Fruit fly (Drosophila melanogaster) whole organism, embryonic: ENCODE data around the gene eIF4G2.

Source experiments
- Adf1 ChIP-seq: fragments of 200-800 bp; sonication (Bioruptor generic); IDR thresholded peaks from 2 replicates; pipeline ENCODE4 v1.3.6; 2022; ENCODE audit warnings: missing biosample characterization, missing genetic modification characterization
- Awh ChIP-seq: fragments of 200-800 bp; sonication (Bioruptor generic); IDR thresholded peaks from 2 replicates; pipeline ENCODE4, ENCODE4 v1.3.6; 2022; ENCODE audit warnings: missing biosample characterization, missing genetic modification characterization
- CG10267 ChIP-seq: fragments of 200-800 bp; sonication (Bioruptor generic); optimal IDR thresholded peaks from 2 replicates; lab custom pipeline; 2018; ENCODE audit warnings: missing biosample characterization, mild to moderate bottlenecking, missing genetic modification characterization, moderate library complexity
- CG10543 ChIP-seq: fragments of 200-800 bp; sonication (Bioruptor generic); optimal IDR thresholded peaks from 3 replicates; lab custom pipeline; 2017; ENCODE audit warnings: missing biosample characterization, mild to moderate bottlenecking, missing genetic modification characterization, moderate library complexity
- CG11247 ChIP-seq: fragments of 200-800 bp; sonication (Bioruptor generic); IDR thresholded peaks from 2 replicates; pipeline ENCODE4 v1.3.6; 2022; ENCODE audit warnings: missing biosample characterization, missing genetic modification characterization
- CG11504 ChIP-seq: fragments of 200-800 bp; sonication (Bioruptor generic); optimal IDR thresholded peaks from 3 replicates; lab custom pipeline; 2019; ENCODE audit warnings: missing biosample characterization, mild to moderate bottlenecking, missing genetic modification characterization, moderate library complexity
- CG12155 ChIP-seq: fragments of 200-800 bp; sonication (Bioruptor generic); optimal IDR thresholded peaks from 3 replicates; lab custom pipeline; 2016; ENCODE audit warnings: missing biosample characterization, missing genetic modification characterization
- CG14667 ChIP-seq: fragments of 200-800 bp; sonication (Bioruptor generic); IDR thresholded peaks from 2 replicates; pipeline ENCODE4 v1.3.6; 2022; ENCODE audit warnings: missing biosample characterization, missing genetic modification characterization
- CG15479 ChIP-seq: fragments of 200-800 bp; sonication (Bioruptor generic); optimal IDR thresholded peaks from 3 replicates; lab custom pipeline; 2019; ENCODE audit warnings: missing biosample characterization, mild to moderate bottlenecking, missing genetic modification characterization, moderate library complexity
- CG1602 ChIP-seq: fragments of 200-800 bp; sonication (Bioruptor generic); optimal IDR thresholded peaks from 3 replicates; lab custom pipeline; 2016; ENCODE audit warnings: missing biosample characterization, missing genetic modification characterization
- CG18011 ChIP-seq: fragments of 200-800 bp; sonication (Bioruptor generic); optimal IDR thresholded peaks from 2 replicates; lab custom pipeline; 2017; ENCODE audit warnings: missing biosample characterization, missing genetic modification characterization, mild to moderate bottlenecking, moderate library complexity, missing genotype
- CG2120 ChIP-seq: fragments of 200-800 bp; sonication (Bioruptor generic); optimal IDR thresholded peaks from 3 replicates; lab custom pipeline; 2016; ENCODE audit warnings: missing biosample characterization, missing genetic modification characterization
- CG34376 ChIP-seq: fragments of 200-800 bp; sonication (Bioruptor generic); optimal IDR thresholded peaks from 2 replicates; lab custom pipeline; 2018; ENCODE audit warnings: missing biosample characterization, mild to moderate bottlenecking, missing genetic modification characterization
- CG7987 ChIP-seq: fragments of 200-800 bp; sonication (Bioruptor generic); optimal IDR thresholded peaks from 2 replicates; lab custom pipeline; 2018; ENCODE audit warnings: missing biosample characterization, mild to moderate bottlenecking, missing genetic modification characterization, moderate library complexity
- CG9932 ChIP-seq: fragments of 200-800 bp; sonication (Bioruptor generic); IDR thresholded peaks from 2 replicates; pipeline ENCODE4 v1.3.6; 2022; ENCODE audit warnings: missing biosample characterization, missing genetic modification characterization
- Dll ChIP-seq: fragments of 200-800 bp; sonication (Bioruptor generic); IDR thresholded peaks from 4 replicates; pipeline ENCODE4 v1.3.6; 2022; ENCODE audit warnings: missing biosample characterization, missing genetic modification characterization; ENCODE audit not compliant: partially characterized antibody
- Drgx ChIP-seq: fragments of 200-800 bp; sonication (Bioruptor generic); IDR thresholded peaks from 2 replicates; pipeline ENCODE4 v1.3.6; 2022; ENCODE audit warnings: missing biosample characterization, missing genetic modification characterization
- ERR ChIP-seq: fragments of 200-800 bp; sonication (Bioruptor generic); optimal IDR thresholded peaks from 2 replicates; lab custom pipeline; 2016; ENCODE audit warnings: missing biosample characterization, missing genetic modification characterization
- Hr78 ChIP-seq, 2 experiments: fragments of 200-800 bp in 1 of 2; fragments of >200 bp in 1 of 2; sonication (Bioruptor generic) in 1 of 2; optimal IDR thresholded peaks; 2 replicates each; lab custom pipeline; 2017 to 2019; ENCODE audit warnings: missing biosample characterization in 2 of 2, missing genetic modification characterization in 2 of 2, mild to moderate bottlenecking in 1 of 2, moderate library complexity in 1 of 2
- NC2β ChIP-seq: fragments of 200-800 bp; sonication (Bioruptor generic); optimal IDR thresholded peaks from 2 replicates; lab custom pipeline; 2016; ENCODE audit warnings: missing biosample characterization, missing genetic modification characterization
- Rfx ChIP-seq: fragments of 200-800 bp; sonication (Bioruptor generic); IDR thresholded peaks from 2 replicates; pipeline ENCODE4 v1.3.6; 2022; ENCODE audit warnings: missing biosample characterization, missing genetic modification characterization
- Sry-δ ChIP-seq: fragments of 200-800 bp; sonication (Bioruptor generic); optimal IDR thresholded peaks from 2 replicates; lab custom pipeline; 2016; ENCODE audit warnings: missing biosample characterization, missing genetic modification characterization
- Vsx1 ChIP-seq: fragments of 200-800 bp; sonication (Bioruptor generic); optimal IDR thresholded peaks from 2 replicates; lab custom pipeline; 2017; ENCODE audit warnings: missing biosample characterization, mild to moderate bottlenecking, missing genetic modification characterization, missing genetic modification reagents
- ab ChIP-seq: fragments of 200-800 bp; sonication (Bioruptor generic); optimal IDR thresholded peaks from 2 replicates; lab custom pipeline; 2016; ENCODE audit warnings: missing biosample characterization, missing genetic modification characterization
- ara ChIP-seq: fragments of 200-800 bp; sonication (Bioruptor generic); IDR thresholded peaks from 2 replicates; pipeline ENCODE4 v1.3.6; 2022; ENCODE audit warnings: missing biosample characterization, missing genetic modification characterization
- bsh ChIP-seq, 2 experiments: fragments of 200-800 bp; sonication (Bioruptor generic); optimal IDR thresholded peaks; 2 replicates each; lab custom pipeline; 2017 to 2018; ENCODE audit warnings: mild to moderate bottlenecking in 2 of 2, missing biosample characterization in 2 of 2, missing genetic modification characterization in 2 of 2, moderate library complexity in 1 of 2
- chinmo ChIP-seq: fragments of 200-800 bp; sonication (Bioruptor generic); IDR thresholded peaks from 4 replicates; pipeline ENCODE4 v1.3.6; 2022; ENCODE audit warnings: missing biosample characterization, missing genetic modification characterization; ENCODE audit not compliant: partially characterized antibody
- exex ChIP-seq: fragments of 200-800 bp; sonication (Bioruptor generic); optimal IDR thresholded peaks from 4 replicates; lab custom pipeline; 2018; ENCODE audit warnings: missing biosample characterization, mild to moderate bottlenecking, missing genetic modification characterization, moderate library complexity
- gem ChIP-seq: fragments of 200-800 bp; sonication (Bioruptor generic); optimal IDR thresholded peaks from 2 replicates; lab custom pipeline; 2019; ENCODE audit warnings: missing biosample characterization, mild to moderate bottlenecking, missing genetic modification characterization, moderate library complexity
- grn ChIP-seq: fragments of 200-800 bp; sonication (Bioruptor generic); optimal IDR thresholded peaks from 3 replicates; lab custom pipeline; 2017; ENCODE audit warnings: missing biosample characterization, missing genetic modification characterization
- inv ChIP-seq: fragments of 200-800 bp; sonication (Bioruptor generic); IDR thresholded peaks from 2 replicates; pipeline ENCODE4 v1.3.6; 2022; ENCODE audit warnings: missing biosample characterization, missing genetic modification characterization; ENCODE audit not compliant: partially characterized antibody
- kay ChIP-seq: fragments of 200-800 bp; sonication (Bioruptor generic); optimal IDR thresholded peaks from 2 replicates; lab custom pipeline; 2016; ENCODE audit warnings: missing biosample characterization, missing genetic modification characterization
- mirr ChIP-seq: fragments of 200-800 bp; sonication (Bioruptor generic); optimal IDR thresholded peaks from 3 replicates; lab custom pipeline; 2018; ENCODE audit warnings: missing biosample characterization, mild to moderate bottlenecking, missing genetic modification characterization
- nau ChIP-seq: fragments of 200-800 bp; sonication (Bioruptor generic); optimal IDR thresholded peaks from 3 replicates; lab custom pipeline; 2017; ENCODE audit warnings: missing biosample characterization, mild to moderate bottlenecking, missing genetic modification characterization, missing genetic modification reagents
- nom ChIP-seq: fragments of 200-800 bp; sonication (Bioruptor generic); optimal IDR thresholded peaks from 2 replicates; lab custom pipeline; 2017; ENCODE audit warnings: missing biosample characterization, missing genetic modification characterization, mild to moderate bottlenecking, moderate library complexity, missing genetic modification reagents
- onecut ChIP-seq: fragments of 200-800 bp; sonication (Bioruptor generic); IDR thresholded peaks from 2 replicates; pipeline ENCODE4 v1.3.6; 2022; ENCODE audit warnings: missing biosample characterization, missing genetic modification characterization
- otp ChIP-seq: fragments of 200-800 bp; sonication (Bioruptor generic); IDR thresholded peaks from 3 replicates; pipeline ENCODE4, ENCODE4 v1.3.6; 2022; ENCODE audit warnings: missing biosample characterization, missing genetic modification characterization
- pzg ChIP-seq: fragments of 200-800 bp; sonication (Bioruptor generic); optimal IDR thresholded peaks from 3 replicates; lab custom pipeline; 2018; ENCODE audit warnings: missing biosample characterization, mild to moderate bottlenecking, missing genetic modification characterization, moderate library complexity
- scrt ChIP-seq: fragments of 200-800 bp; sonication (Bioruptor generic); optimal IDR thresholded peaks from 2 replicates; lab custom pipeline; 2018; ENCODE audit warnings: missing biosample characterization, mild to moderate bottlenecking, missing genetic modification characterization, moderate library complexity
- sd ChIP-seq: fragments of 200-800 bp; sonication (Bioruptor generic); optimal IDR thresholded peaks from 3 replicates; lab custom pipeline; 2018; ENCODE audit warnings: missing biosample characterization, mild to moderate bottlenecking, missing genetic modification characterization, moderate library complexity
- seq ChIP-seq: fragments of 200-800 bp; sonication (Bioruptor generic); IDR thresholded peaks from 2 replicates; pipeline ENCODE4 v1.3.6; 2022; ENCODE audit warnings: missing biosample characterization, missing genetic modification characterization
- ssp ChIP-seq: fragments of 200-800 bp; sonication (Bioruptor generic); IDR thresholded peaks from 2 replicates; pipeline ENCODE4 v1.3.6; 2022; ENCODE audit warnings: missing biosample characterization, missing genetic modification characterization
- sug ChIP-seq: fragments of 200-800 bp; optimal IDR thresholded peaks from 2 replicates; lab custom pipeline; 2019; ENCODE audit warnings: missing biosample characterization, mild to moderate bottlenecking, missing genetic modification characterization, moderate library complexity
- ttk ChIP-seq: fragments of 200-800 bp; sonication (Bioruptor generic); IDR thresholded peaks from 2 replicates; pipeline ENCODE4 v2.1.2; 2022; ENCODE audit warnings: missing biosample characterization, missing genetic modification characterization
- vvl ChIP-seq: fragments of 200-800 bp; sonication (Bioruptor generic); IDR thresholded peaks from 2 replicates; pipeline ENCODE4 v1.3.6; 2022; ENCODE audit warnings: missing biosample characterization, missing genetic modification characterization

eIF4G2 gene

DNA sequence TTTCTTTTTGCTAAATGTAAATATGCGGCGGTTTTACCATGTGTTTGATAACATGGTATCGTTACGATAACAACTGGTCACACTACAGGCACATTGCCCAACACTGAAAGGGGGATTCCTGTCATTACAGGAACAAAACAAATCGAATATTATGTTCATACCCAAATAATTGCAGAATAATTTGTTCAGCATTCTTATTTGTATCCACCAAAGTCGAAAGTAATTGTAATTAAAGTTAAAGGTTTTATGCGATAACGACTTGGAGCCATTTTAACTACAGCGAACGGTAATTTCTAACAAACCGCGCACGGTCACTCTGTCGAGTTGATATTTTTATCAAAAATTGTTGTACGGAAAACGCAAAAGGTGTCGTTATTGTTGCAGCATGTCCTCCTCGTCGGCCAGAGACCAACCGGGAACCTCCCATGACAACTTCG is 51.6 kb downstream of the eIF4G2 start, which contains the start of the genes CG10214 and CG10375 (continued):
- TF ChIP-seq seq (GFP tag; lab: Robert Waterston, UW), result peak; percentile 44; the same call in 1 of the 2 replicates
- TF ChIP-seq scrt, result no peak
- TF ChIP-seq CG14667 (GFP tag; lab: Robert Waterston, UW), result no peak
- peak; percentile 47 for TF ChIP-seq kay
- peak; percentile 83 for TF ChIP-seq NC2β (GFP tag; lab: Kevin White, UChicago)
- TF ChIP-seq CG10267 (tag; lab: Kevin White, UChicago), result peak; percentile 99
- peak; percentile 18; the same call in 1 of the 2 replicates for TF ChIP-seq Awh (GFP tag; lab: Robert Waterston, UW)
- peak; percentile 84 for TF ChIP-seq vvl
- TF ChIP-seq ERR (GFP tag; lab: Kevin White, UChicago), result peak; percentile 73

- TF ChIP-seq exex (tag; lab: Kevin White, UChicago) (peak; percentile 3), nom (GFP tag; lab: Kevin White, UChicago) (peak; percentile 84), CG10543 (GFP tag; lab: Kevin White, UChicago) (peak; percentile 79), Hr78 (GFP tag; optimal IDR thresholded peaks at IDR 0.05; lab: Kevin White, UChicago) (peak in 1 of 2 experiments; percentile 53), CG34376 (GFP tag; lab: Kevin White, UChicago) (peak; percentile 83), Adf1 (GFP tag; lab: Robert Waterston, UW) (no peak), onecut (GFP tag; lab: Robert Waterston, UW) (no peak), CG7987 (GFP tag; lab: Kevin White, UChicago) (peak; percentile 50), bsh (GFP tag; optimal IDR thresholded peaks at IDR 0.05; lab: Kevin White, UChicago) (peak in 1 of 2 experiments; percentile 52), Drgx (GFP tag; lab: Robert Waterston, UW) (peak; percentile 45; the same call in 1 of the 2 replicates), sug (tag; lab: Kevin White, UChicago) (peak; percentile 61), gem (tag; lab: Kevin White, UChicago) (peak; percentile 7), chinmo (GFP tag; lab: Robert Waterston, UW) (peak; percentile 64; the same call in 1 of the 4 replicates), ttk (GFP tag; lab: Robert Waterston, UW) (no peak), sd (tag; lab: Kevin White, UChicago) (peak; percentile 43), mirr (peak; percentile 28), grn (GFP tag; lab: Kevin White, UChicago) (peak; percentile 29), inv (GFP tag; lab: Robert Waterston, UW) (no peak)
- TF ChIP-seq, all 482 proteins: peak for 14
Measured at dm6 chr3R:23763622-23764273, 55.3 kb downstream of the eIF4G2 start, which contains the start of gene Lsd-1. Gene Lsd-1 (plus strand): TSS chr3R:23763857.

DNA sequence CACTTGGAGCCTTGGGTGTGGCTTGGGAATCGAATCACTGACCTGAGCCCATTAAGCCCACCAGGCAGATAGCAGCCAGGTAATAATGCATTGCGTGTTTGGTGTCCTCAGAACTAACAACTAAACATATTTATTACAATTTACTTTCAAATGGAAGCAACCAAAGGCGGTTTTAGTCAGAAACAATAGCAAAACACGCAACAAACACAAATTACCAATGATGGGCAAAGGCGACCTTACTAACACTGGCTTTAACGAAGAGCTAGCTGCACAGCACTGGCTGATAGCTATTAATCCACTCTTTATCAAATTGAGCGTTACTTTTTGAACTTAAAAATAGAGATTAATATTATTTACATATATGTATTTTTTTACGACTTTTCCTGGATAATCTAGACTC is 56.0 kb downstream of the eIF4G2 start, which contains the start of gene udt:
Gene udt (minus strand): TSS at position 249 of the 400 bp plus-strand sequence.
- TF ChIP-seq CG11247 (GFP tag; lab: Robert Waterston, UW) (0 out of 2 replicates have a peak, but pooled peaks have one; percentile 22), ssp (GFP tag; lab: Robert Waterston, UW) (no peak), ara (GFP tag; lab: Robert Waterston, UW) (peak; percentile 38; the same call in 1 of the 2 replicates), CG18011 (GFP tag; lab: Kevin White, UChicago) (no peak), Sry-δ (peak; percentile 10), otp (GFP tag; lab: Robert Waterston, UW) (no peak), Vsx1 (GFP tag; lab: Kevin White, UChicago) (no peak), CG1602 (GFP tag; lab: Kevin White, UChicago) (no peak), CG12155 (GFP tag; lab: Kevin White, UChicago) (peak; percentile 14), nau (no peak), ab (GFP tag; lab: Kevin White, UChicago) (no peak), CG9932 (peak; percentile 18; the same call in 1 of the 2 replicates), CG11504 (tag; lab: Kevin White, UChicago) (no peak), Dll (GFP tag; lab: Robert Waterston, UW) (peak; percentile 44; the same call in 1 of the 4 replicates), CG2120 (GFP tag; lab: Kevin White, UChicago) (peak; percentile 48), Rfx (GFP tag; lab: Robert Waterston, UW) (peak; percentile 47; the same call in 1 of the 2 replicates), pzg (GFP tag; lab: Kevin White, UChicago) (peak; percentile 42), vvl (peak; percentile 27; the same call in 1 of the 2 replicates), CG15479 (no peak), Hr78 (GFP tag; optimal IDR thresholded peaks at IDR 0.05; lab: Kevin White, UChicago) (no peak)
